Worm (Caenorhabditis elegans): ENCODE measurements around the gene Y39G8B.9.
A peak's percentile ranks its signal among the peaks of the same experiment; 100 is the strongest.

Y39G8B.9 gene

DNA sequence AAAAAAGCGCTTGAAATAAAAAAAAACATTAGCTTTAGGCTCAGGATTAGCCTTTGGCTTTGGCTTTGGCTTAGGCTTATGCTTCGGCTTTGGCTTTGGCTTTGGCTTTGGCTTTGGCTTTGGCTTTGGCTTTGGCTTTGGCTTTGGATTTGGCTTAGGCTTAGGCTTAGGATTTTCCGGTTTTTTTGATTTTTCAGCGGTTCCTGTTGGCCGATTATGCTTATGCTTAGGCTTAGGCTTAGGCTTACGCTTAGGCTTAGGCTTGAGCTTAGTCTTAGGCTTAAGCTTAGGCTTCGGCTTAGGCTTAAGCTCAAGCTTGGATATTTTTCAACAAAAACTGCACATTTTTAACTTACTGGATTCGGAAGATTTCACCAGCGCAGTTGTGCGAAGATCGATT, 7.0 kb upstream of the Y39G8B.9 start:
- TF ChIP-seq nhr-42 (GFP tag; IDR thresholded peaks at IDR 0.05), result 0 out of 2 replicates have a peak, but pooled peaks have one; percentile 19
- TF ChIP-seq nhr-237 (tag; optimal IDR thresholded peaks at IDR 0.05), result no peak
- TF ChIP-seq tra-1 (GFP tag; IDR thresholded peaks at IDR 0.05), result 0 out of 2 replicates have a peak, but pooled peaks have one; percentile 4

DNA sequence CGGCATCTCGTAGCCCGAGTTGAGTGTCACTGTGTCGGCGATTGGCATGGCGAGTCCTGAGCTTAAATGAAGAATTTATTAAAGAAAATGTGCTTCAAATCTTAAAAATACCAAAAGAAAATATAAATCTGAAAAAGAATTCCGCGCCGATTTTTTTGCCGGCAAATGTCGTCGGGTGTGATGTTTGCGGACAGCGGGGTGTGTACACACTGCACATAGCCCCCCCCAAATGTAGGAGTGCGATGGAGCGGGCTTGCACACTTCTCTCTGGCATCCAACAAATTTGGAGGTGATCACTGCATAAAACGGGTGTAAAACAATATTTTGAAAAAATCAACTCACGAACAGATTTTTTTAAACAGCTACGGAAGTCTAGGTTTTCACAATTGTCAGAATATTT, 5.0 kb upstream of the Y39G8B.9 start, which contains the start of gene Y39G8B.2:
Gene Y39G8B.2, minus strand, starts transcription at position 61 of the 400 bp plus-strand sequence.
- no peak; the same call in 1 of the 2 replicates for TF ChIP-seq dmd-9 (GFP tag; IDR thresholded peaks at IDR 0.05)
- peak; percentile 89 for TF ChIP-seq dve-1 (tag; optimal IDR thresholded peaks at IDR 0.05; ENCODE audit: insufficient read depth)
- peak; percentile 85 for TF ChIP-seq dpl-1 (GFP tag; optimal IDR thresholded peaks at IDR 0.05)
- peak; percentile 72 for TF ChIP-seq dmd-6 (GFP tag; IDR thresholded peaks at IDR 0.05)
- peak; percentile 57; the same call in 1 of the 2 replicates for TF ChIP-seq madf-9 (GFP tag; conservative IDR thresholded peaks at IDR 0.05)
- no peak for TF ChIP-seq dmd-8 (GFP tag; IDR thresholded peaks at IDR 0.05)
- no peak for TF ChIP-seq spr-3 (GFP tag; optimal IDR thresholded peaks at IDR 0.05)
- peak; percentile 70 for TF ChIP-seq nhr-28 (tag; optimal IDR thresholded peaks at IDR 0.05)
- peak in 1 of 2 experiments; percentile 97 for TF ChIP-seq unc-62 (GFP tag; optimal IDR thresholded peaks at IDR 0.05 in 1 of 2)
- TF ChIP-seq unc-62 (tag; optimal IDR thresholded peaks at IDR 0.05), result no peak
- peak; percentile 73; the same call in 1 of the 2 replicates for TF ChIP-seq ceh-20 (GFP tag; IDR thresholded peaks at IDR 0.05)
- peak; percentile 92 for TF ChIP-seq hmg-1.1 (GFP tag; IDR thresholded peaks at IDR 0.05)
- TF ChIP-seq mxl-3 (GFP tag; optimal IDR thresholded peaks at IDR 0.05), result peak; percentile 76
- TF ChIP-seq mep-1 (tag; optimal IDR thresholded peaks at IDR 0.05), result peak; percentile 90
- TF ChIP-seq rbr-2 (tag; optimal IDR thresholded peaks at IDR 0.05), result peak; percentile 88
- TF ChIP-seq daf-16 (GFP tag; optimal IDR thresholded peaks at IDR 0.05), result no peak
- TF ChIP-seq daf-16 (tag; optimal IDR thresholded peaks at IDR 0.05), result peak; percentile 71
- TF ChIP-seq lin-29 (GFP tag; IDR thresholded peaks at IDR 0.05), result peak; percentile 37; the same call in 1 of the 2 replicates
- 0 out of 2 replicates have a peak, but pooled peaks have one; percentile 40 for TF ChIP-seq D1046.2 (GFP tag; IDR thresholded peaks at IDR 0.05)
- peak; percentile 51; the same call in 1 of the 2 replicates for TF ChIP-seq snpc-1.2 (GFP tag; IDR thresholded peaks at IDR 0.05)
- no peak for TF ChIP-seq F10B5.3 (tag; optimal IDR thresholded peaks at IDR 0.05)
- peak; percentile 72 for TF ChIP-seq hlh-30 (tag; optimal IDR thresholded peaks at IDR 0.05; ENCODE audit: insufficient read depth)
- peak in 1 of 2 experiments; percentile 73 for TF ChIP-seq hif-1 (tag; optimal IDR thresholded peaks at IDR 0.05)
- TF ChIP-seq lsy-2 (tag; optimal IDR thresholded peaks at IDR 0.05), result peak; percentile 64 to 93
- peak; percentile 66 for TF ChIP-seq nhr-25 (tag; optimal IDR thresholded peaks at IDR 0.05; ENCODE audit: borderline replicate concordance, insufficient read depth)
- TF ChIP-seq jun-1 (tag; optimal IDR thresholded peaks at IDR 0.05), result peak; percentile 66
- TF ChIP-seq aha-1 (tag), result peak; percentile 98
- peak; percentile 98 for TF ChIP-seq nhr-77 (tag; optimal IDR thresholded peaks at IDR 0.05)
- 0 out of 2 replicates have a peak, but pooled peaks have one; percentile 16 for TF ChIP-seq lin-1 (GFP tag; IDR thresholded peaks at IDR 0.05)
- peak; percentile 59 for TF ChIP-seq fkh-10 (GFP tag; optimal IDR thresholded peaks at IDR 0.05)
- TF ChIP-seq hlh-11 (tag; optimal IDR thresholded peaks at IDR 0.05), result peak; percentile 81
- no peak for TF ChIP-seq egl-43 (GFP tag; IDR thresholded peaks at IDR 0.05)
- peak; percentile 86 for TF ChIP-seq lin-13 (GFP tag; optimal IDR thresholded peaks at IDR 0.05)
- TF ChIP-seq duxl-1 (tag; optimal IDR thresholded peaks at IDR 0.05; ENCODE audit: poor library complexity), result no peak
- TF ChIP-seq mes-2 (tag; optimal IDR thresholded peaks at IDR 0.05; ENCODE audit: poor library complexity, severe bottlenecking), result peak; percentile 90
- TF ChIP-seq nhr-11 (tag; optimal IDR thresholded peaks at IDR 0.05), result peak; percentile 72
- peak; percentile 75; the same call in 1 of the 2 replicates for TF ChIP-seq tra-1 (GFP tag; IDR thresholded peaks at IDR 0.05)
- peak; percentile 88 for TF ChIP-seq nhr-42 (GFP tag; IDR thresholded peaks at IDR 0.05)
- no peak for TF ChIP-seq lir-3 (tag; optimal IDR thresholded peaks at IDR 0.05)
- peak in 1 of 2 experiments; percentile 54 for TF ChIP-seq mdl-1 (tag; optimal IDR thresholded peaks at IDR 0.05)
- peak; percentile 74 for TF ChIP-seq nhr-6 (tag; optimal IDR thresholded peaks at IDR 0.05)
- peak; percentile 56; the same call in 1 of the 2 replicates for TF ChIP-seq zfp-3 (GFP tag; conservative IDR thresholded peaks at IDR 0.05)
- no peak for TF ChIP-seq ZK546.5 (tag; optimal IDR thresholded peaks at IDR 0.05)
- no peak for TF ChIP-seq ama-1 (optimal IDR thresholded peaks at IDR 0.05)
- TF ChIP-seq pha-4 (GFP tag; IDR thresholded peaks at IDR 0.05), result no peak
- TF ChIP-seq pha-4 (tag; optimal IDR thresholded peaks at IDR 0.05), result peak; percentile 4
- TF ChIP-seq set-16 (GFP tag; IDR thresholded peaks at IDR 0.05), result no peak
